Worm (Caenorhabditis elegans): ENCODE data around the gene ZK970.8.

Gene ZK970.8

DNA sequence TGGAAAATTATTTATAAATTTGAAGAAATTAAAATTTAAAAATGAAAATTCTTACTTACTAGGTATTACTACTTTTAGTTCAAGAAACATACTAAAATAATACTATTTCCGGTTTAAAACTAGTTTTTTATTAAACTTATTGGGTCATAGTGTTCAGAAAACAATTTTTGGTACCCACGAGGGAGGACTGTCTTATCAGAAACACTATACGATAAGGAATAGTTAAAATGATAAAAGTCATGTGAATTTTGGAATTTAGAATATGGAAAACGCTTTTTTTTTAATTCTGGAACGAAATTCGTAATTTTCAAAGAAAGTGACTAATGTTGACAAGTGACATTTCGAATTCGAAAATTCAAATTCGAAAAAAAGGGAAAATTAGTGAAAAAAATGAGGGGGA lies 27.8 kb upstream of the ZK970.8 start:
- TF ChIP-seq hmg-11 (tag; optimal IDR thresholded peaks at IDR 0.05) (no peak), egl-5 (tag; optimal IDR thresholded peaks at IDR 0.05) (no peak), nhr-237 (tag; optimal IDR thresholded peaks at IDR 0.05) (no peak), elt-3 (tag; optimal IDR thresholded peaks at IDR 0.05) (no peak), unc-62 (GFP tag; optimal IDR thresholded peaks at IDR 0.05) (no peak), pqm-1 (tag; optimal IDR thresholded peaks at IDR 0.05) (peak; percentile 82), elt-2 (tag; optimal IDR thresholded peaks at IDR 0.05) (peak; percentile 75)

- TF ChIP-seq egl-5 (tag; optimal IDR thresholded peaks at IDR 0.05): no peak
- TF ChIP-seq nhr-76 (tag; optimal IDR thresholded peaks at IDR 0.05): no peak
- no peak for TF ChIP-seq nhr-67 (tag; optimal IDR thresholded peaks at IDR 0.05)
- TF ChIP-seq elt-2 (tag; optimal IDR thresholded peaks at IDR 0.05): no peak
- no peak for TF ChIP-seq unc-39 (tag; optimal IDR thresholded peaks at IDR 0.05)
- no peak for TF ChIP-seq zag-1 (tag; optimal IDR thresholded peaks at IDR 0.05)
- TF ChIP-seq nhr-77 (tag; optimal IDR thresholded peaks at IDR 0.05): no peak
- TF ChIP-seq fkh-2 (tag; optimal IDR thresholded peaks at IDR 0.05): no peak
- TF ChIP-seq ceh-16 (tag; optimal IDR thresholded peaks at IDR 0.05): no peak
- no peak for TF ChIP-seq aly-2 (tag; optimal IDR thresholded peaks at IDR 0.05)
- TF ChIP-seq nhr-25 (tag; optimal IDR thresholded peaks at IDR 0.05): no peak
- no peak for TF ChIP-seq lsy-12 (tag; optimal IDR thresholded peaks at IDR 0.05)
- TF ChIP-seq R02D3.7 (tag; optimal IDR thresholded peaks at IDR 0.05): no peak
- no peak for TF ChIP-seq eor-1 (tag; optimal IDR thresholded peaks at IDR 0.05)
- TF ChIP-seq unc-62 (GFP tag; optimal IDR thresholded peaks at IDR 0.05): no peak
- TF ChIP-seq ZK546.5 (tag; optimal IDR thresholded peaks at IDR 0.05): no peak
Observed at ce11 chrII:10283145-10283544, 26.3 kb upstream of the ZK970.8 start.

DNA sequence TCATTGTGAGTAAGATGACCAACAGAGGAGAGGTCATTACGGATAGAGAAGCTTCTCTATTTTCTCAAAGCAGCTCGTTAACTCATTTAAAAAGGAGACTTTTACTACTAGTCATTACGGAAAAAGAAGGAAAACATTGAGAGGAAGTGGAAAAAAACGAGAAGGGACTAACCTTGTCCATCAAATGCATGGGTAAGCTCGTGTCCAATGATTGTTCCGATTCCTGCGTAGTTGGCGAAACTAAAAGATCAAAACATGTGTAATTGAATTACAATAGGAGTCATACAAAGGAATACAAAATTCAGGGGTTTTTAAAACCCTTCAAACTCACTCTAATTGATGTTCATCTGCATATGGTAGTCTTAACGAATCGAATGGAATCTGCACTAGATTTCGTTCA lies 24.4 kb upstream of the ZK970.8 start:
- TF ChIP-seq zag-1 (tag; optimal IDR thresholded peaks at IDR 0.05): no peak
- TF ChIP-seq unc-39 (tag; optimal IDR thresholded peaks at IDR 0.05): no peak
- TF ChIP-seq ceh-16 (tag; optimal IDR thresholded peaks at IDR 0.05): no peak
- no peak for TF ChIP-seq jun-1 (tag; optimal IDR thresholded peaks at IDR 0.05)
- TF ChIP-seq nhr-43 (tag; optimal IDR thresholded peaks at IDR 0.05; ENCODE audit: poor library complexity, severe bottlenecking): no peak
- TF ChIP-seq ceh-9 (tag; optimal IDR thresholded peaks at IDR 0.05): no peak
- TF ChIP-seq snpc-4 (tag; optimal IDR thresholded peaks at IDR 0.05): no peak
- no peak for TF ChIP-seq fos-1 (tag; optimal IDR thresholded peaks at IDR 0.05)
- TF ChIP-seq nhr-11 (tag; optimal IDR thresholded peaks at IDR 0.05): no peak
- no peak for TF ChIP-seq daf-12 (tag; optimal IDR thresholded peaks at IDR 0.05)
- TF ChIP-seq mdl-1 (tag; optimal IDR thresholded peaks at IDR 0.05): no peak
- TF ChIP-seq hmg-11 (tag; optimal IDR thresholded peaks at IDR 0.05): no peak
- TF ChIP-seq eor-1 (tag; optimal IDR thresholded peaks at IDR 0.05): no peak
- TF ChIP-seq nhr-28 (tag; optimal IDR thresholded peaks at IDR 0.05): no peak

DNA sequence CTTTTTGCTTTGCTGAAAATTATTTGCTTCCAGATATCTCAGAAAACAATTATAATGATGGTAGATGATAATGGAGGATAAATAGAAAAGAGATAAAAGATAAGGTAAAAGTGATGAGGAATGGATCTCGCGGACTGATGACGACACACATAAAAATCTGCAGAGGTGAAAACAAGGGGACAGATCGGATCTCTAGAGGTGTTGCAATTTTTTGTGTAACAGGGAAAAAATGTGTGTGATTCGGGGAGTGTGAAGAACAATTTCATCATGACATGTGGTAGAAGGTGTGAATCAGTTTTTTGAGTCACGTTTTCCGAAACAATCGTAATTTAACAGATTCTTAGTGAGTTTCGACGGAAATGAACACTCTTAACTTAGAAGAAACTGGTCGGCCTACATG lies 20.5 kb upstream of the ZK970.8 start:
- TF ChIP-seq sea-2 (GFP tag; optimal IDR thresholded peaks at IDR 0.05): no peak
- TF ChIP-seq pqm-1 (tag; optimal IDR thresholded peaks at IDR 0.05): no peak
- no peak for TF ChIP-seq ztf-4 (tag; optimal IDR thresholded peaks at IDR 0.05)
- TF ChIP-seq aly-2 (tag; optimal IDR thresholded peaks at IDR 0.05): no peak
- no peak for TF ChIP-seq unc-62 (GFP tag; optimal IDR thresholded peaks at IDR 0.05)
- TF ChIP-seq nhr-77 (tag; optimal IDR thresholded peaks at IDR 0.05): no peak
- TF ChIP-seq unc-39 (tag; optimal IDR thresholded peaks at IDR 0.05): no peak
- TF ChIP-seq pha-4 (tag; optimal IDR thresholded peaks at IDR 0.05): no peak
- no peak for TF ChIP-seq skn-1 (tag; optimal IDR thresholded peaks at IDR 0.05)
- TF ChIP-seq egl-5 (tag; optimal IDR thresholded peaks at IDR 0.05): peak; percentile 70
- no peak for TF ChIP-seq nhr-23 (tag; optimal IDR thresholded peaks at IDR 0.05)
- peak; percentile 24 for TF ChIP-seq nfya-1 (tag; optimal IDR thresholded peaks at IDR 0.05; ENCODE audit: insufficient read depth)
- no peak for TF ChIP-seq mdl-1 (tag; optimal IDR thresholded peaks at IDR 0.05)
- no peak for TF ChIP-seq ZK546.5 (tag; optimal IDR thresholded peaks at IDR 0.05)
- TF ChIP-seq lin-15B (tag; optimal IDR thresholded peaks at IDR 0.05): no peak
- TF ChIP-seq nhr-25 (tag; optimal IDR thresholded peaks at IDR 0.05): peak; percentile 23
- TF ChIP-seq lsy-12 (tag; optimal IDR thresholded peaks at IDR 0.05): no peak
- TF ChIP-seq ztf-11 (tag; optimal IDR thresholded peaks at IDR 0.05): no peak
- no peak for TF ChIP-seq nhr-76 (tag; optimal IDR thresholded peaks at IDR 0.05)
